Worm (Caenorhabditis elegans) whole organism, late embryonic: Measurements from ENCODE around the gene lim-8.

Experiments used
- C08G9.2 ChIP-seq: sonication (generic microtip); optimal IDR thresholded peaks from 2 replicates; lab custom pipeline; 2016; ENCODE audit warnings: mild to moderate bottlenecking, missing genetic modification characterization, moderate library complexity, missing compliant biosample characterization
- F13H6.1 ChIP-seq: sonication (generic microtip); optimal IDR thresholded peaks from 2 replicates; lab custom pipeline; 2016; ENCODE audit warnings: missing genetic modification characterization, missing compliant biosample characterization
- K02D7.2 ChIP-seq: sonication (generic microtip); optimal IDR thresholded peaks from 2 replicates; lab custom pipeline; 2017; ENCODE audit warnings: mild to moderate bottlenecking, missing genetic modification characterization, missing compliant biosample characterization
- T23F11.4 ChIP-seq: fragments of 200-800 bp; sonication (Bioruptor generic); optimal IDR thresholded peaks from 2 replicates; lab custom pipeline; 2018; ENCODE audit warnings: mild to moderate bottlenecking, missing genetic modification characterization, missing compliant biosample characterization
- Y22D7AL.16 ChIP-seq: sonication (generic microtip); optimal IDR thresholded peaks from 2 replicates; lab custom pipeline; 2016; ENCODE audit warnings: missing genetic modification characterization, missing compliant biosample characterization
- ama-1 ChIP-seq: fragments of 150-350 bp; optimal IDR thresholded peaks from 2 replicates; lab custom pipeline; 2014
- ceh-14 ChIP-seq: sonication (generic microtip); optimal IDR thresholded peaks from 2 replicates; lab custom pipeline; 2016; ENCODE audit warnings: missing genotype, missing genetic modification characterization, missing compliant biosample characterization
- ceh-18 ChIP-seq: sonication (generic microtip); optimal IDR thresholded peaks from 2 replicates; lab custom pipeline; 2016; ENCODE audit warnings: missing genetic modification characterization, missing compliant biosample characterization
- ceh-30 ChIP-seq: fragments of 150-350 bp; optimal IDR thresholded peaks from 2 replicates; lab custom pipeline; 2014; ENCODE audit warnings: missing biosample characterization, missing genetic modification characterization
- ceh-31 ChIP-seq: sonication (generic microtip); optimal IDR thresholded peaks from 2 replicates; lab custom pipeline; 2016; ENCODE audit warnings: missing genetic modification characterization, missing compliant biosample characterization
- ceh-34 ChIP-seq: sonication (generic microtip); optimal IDR thresholded peaks from 2 replicates; lab custom pipeline; 2016; ENCODE audit warnings: mild to moderate bottlenecking, missing genetic modification characterization, missing compliant biosample characterization
- ceh-48 ChIP-seq: sonication (generic microtip); optimal IDR thresholded peaks from 2 replicates; lab custom pipeline; 2016; ENCODE audit warnings: missing genetic modification characterization, inconsistent platforms, missing compliant biosample characterization
- ceh-6 ChIP-seq: fragments of 200-800 bp; sonication (Bioruptor generic); optimal IDR thresholded peaks from 2 replicates; lab custom pipeline; 2018; ENCODE audit warnings: mild to moderate bottlenecking, missing genetic modification characterization, missing compliant biosample characterization
- ceh-9 ChIP-seq: sonication (generic microtip); optimal IDR thresholded peaks from 2 replicates; lab custom pipeline; 2016; ENCODE audit warnings: mild to moderate bottlenecking, missing genetic modification characterization, inconsistent platforms, missing compliant biosample characterization
- che-1 ChIP-seq: sonication (generic microtip); optimal IDR thresholded peaks from 2 replicates; lab custom pipeline; 2016; ENCODE audit warnings: mild to moderate bottlenecking, missing genetic modification characterization, missing compliant biosample characterization
- elt-2 ChIP-seq: sonication (generic microtip); optimal IDR thresholded peaks from 2 replicates; lab custom pipeline; 2016; ENCODE audit warnings: missing genetic modification reagents, missing genetic modification characterization, missing compliant biosample characterization
- elt-4 ChIP-seq: sonication (generic microtip); optimal IDR thresholded peaks from 2 replicates; lab custom pipeline; 2016; ENCODE audit warnings: missing genetic modification characterization, missing compliant biosample characterization
- ets-4 ChIP-seq: sonication (generic microtip); optimal IDR thresholded peaks from 2 replicates; lab custom pipeline; 2016; ENCODE audit warnings: missing genetic modification characterization, missing compliant biosample characterization
- eyg-1 ChIP-seq: sonication (generic microtip); optimal IDR thresholded peaks from 2 replicates; lab custom pipeline; 2016; ENCODE audit warnings: missing genotype, missing genetic modification characterization, missing compliant biosample characterization
- fax-1 ChIP-seq: sonication (generic microtip); optimal IDR thresholded peaks from 2 replicates; lab custom pipeline; 2016; ENCODE audit warnings: missing genotype, missing genetic modification characterization, missing compliant biosample characterization
- fkh-6 ChIP-seq: sonication (generic microtip); optimal IDR thresholded peaks from 2 replicates; lab custom pipeline; 2016; ENCODE audit warnings: missing genetic modification characterization, missing compliant biosample characterization
- gmeb-2 ChIP-seq: sonication (generic microtip); optimal IDR thresholded peaks from 2 replicates; lab custom pipeline; 2016; ENCODE audit warnings: missing genetic modification characterization, inconsistent platforms, missing compliant biosample characterization
- hlh-30 ChIP-seq: sonication (generic microtip); optimal IDR thresholded peaks from 2 replicates; lab custom pipeline; 2017; ENCODE audit warnings: antibody characterized with exemption, missing genetic modification characterization, missing compliant biosample characterization; ENCODE audit not compliant: insufficient read depth
- lin-11 ChIP-seq: fragments of 200-800 bp; sonication (Bioruptor generic); optimal IDR thresholded peaks from 2 replicates; lab custom pipeline; 2018; ENCODE audit warnings: mild to moderate bottlenecking, missing genetic modification characterization, missing compliant biosample characterization
- madf-2 ChIP-seq: sonication (generic microtip); optimal IDR thresholded peaks from 2 replicates; lab custom pipeline; 2017; ENCODE audit warnings: missing genetic modification characterization, missing compliant biosample characterization
- mec-3 ChIP-seq: sonication (generic microtip); optimal IDR thresholded peaks from 2 replicates; lab custom pipeline; 2016; ENCODE audit warnings: borderline replicate concordance, missing genetic modification characterization, missing compliant biosample characterization
- nfya-1 ChIP-seq: sonication (generic microtip); optimal IDR thresholded peaks from 2 replicates; lab custom pipeline; 2017; ENCODE audit warnings: missing genetic modification characterization, mild to moderate bottlenecking, missing compliant biosample characterization, antibody characterized with exemption, moderate library complexity
- nhr-232 ChIP-seq: sonication (generic microtip); optimal IDR thresholded peaks from 2 replicates; lab custom pipeline; 2016; ENCODE audit warnings: missing genetic modification characterization, missing compliant biosample characterization
- npax-4 ChIP-seq: sonication (generic microtip); optimal IDR thresholded peaks from 2 replicates; lab custom pipeline; 2016; ENCODE audit warnings: missing genetic modification characterization, missing compliant biosample characterization
- pat-9 ChIP-seq: fragments of 200-800 bp; sonication (Bioruptor generic); optimal IDR thresholded peaks from 2 replicates; lab custom pipeline; 2018; ENCODE audit warnings: mild to moderate bottlenecking, missing genetic modification characterization, moderate library complexity, missing compliant biosample characterization
- pax-1 ChIP-seq: fragments of 150-350 bp; optimal IDR thresholded peaks from 2 replicates; lab custom pipeline; 2014; ENCODE audit warnings: missing biosample characterization, missing genetic modification characterization
- pha-2 ChIP-seq: sonication (generic microtip); optimal IDR thresholded peaks from 2 replicates; lab custom pipeline; 2017; ENCODE audit warnings: mild to moderate bottlenecking, missing genetic modification characterization, missing compliant biosample characterization
- pqm-1 ChIP-seq: sonication (generic microtip); optimal IDR thresholded peaks from 2 replicates; lab custom pipeline; 2016; ENCODE audit warnings: missing genetic modification characterization, missing compliant biosample characterization
- pros-1 ChIP-seq: fragments of 150-350 bp; optimal IDR thresholded peaks from 2 replicates; lab custom pipeline; 2014; ENCODE audit warnings: missing biosample characterization, missing genetic modification reagents, missing genetic modification characterization
- rnt-1 ChIP-seq: sonication (generic microtip); optimal IDR thresholded peaks from 2 replicates; lab custom pipeline; 2016; ENCODE audit warnings: missing genetic modification characterization, missing compliant biosample characterization
- sdc-2 ChIP-seq: sonication (generic microtip); optimal IDR thresholded peaks from 2 replicates; lab custom pipeline; 2016; ENCODE audit warnings: missing genotype, missing genetic modification characterization, missing compliant biosample characterization
- sox-4 ChIP-seq: sonication (generic microtip); optimal IDR thresholded peaks from 2 replicates; lab custom pipeline; 2017; ENCODE audit warnings: mild to moderate bottlenecking, missing genetic modification characterization, inconsistent platforms, missing compliant biosample characterization
- tbx-2 ChIP-seq: sonication (generic microtip); optimal IDR thresholded peaks from 2 replicates; lab custom pipeline; 2016; ENCODE audit warnings: missing genetic modification characterization, missing compliant biosample characterization
- ttx-3 ChIP-seq: sonication (generic microtip); optimal IDR thresholded peaks from 2 replicates; lab custom pipeline; 2016; ENCODE audit warnings: missing genetic modification reagents, missing genetic modification characterization, missing compliant biosample characterization
- unc-86 ChIP-seq: sonication (generic microtip); optimal IDR thresholded peaks from 2 replicates; lab custom pipeline; 2016; ENCODE audit warnings: missing genetic modification characterization, missing compliant biosample characterization
- zip-5 ChIP-seq: sonication (generic microtip); optimal IDR thresholded peaks from 2 replicates; lab custom pipeline; 2016; ENCODE audit warnings: missing genetic modification characterization, missing compliant biosample characterization

Gene lim-8

ce11 chrIII:6802488-6802887, at the start of gene lim-8:
lim-8 (plus strand) TSS chrIII:6802788.
- no peak for TF ChIP-seq ceh-14 (tag; lab: Kevin White, UChicago)
- TF ChIP-seq pax-1 (tag; lab: Kevin White, UChicago): no peak
- no peak for TF ChIP-seq ceh-34 (tag; lab: Kevin White, UChicago)
- TF ChIP-seq eyg-1 (tag; lab: Kevin White, UChicago): no peak
- TF ChIP-seq unc-86 (tag; lab: Kevin White, UChicago): no peak
- no peak for TF ChIP-seq rnt-1 (tag; lab: Kevin White, UChicago)
- no peak for TF ChIP-seq tbx-2
- no peak for TF ChIP-seq fax-1 (tag; lab: Kevin White, UChicago)
- no peak for TF ChIP-seq fkh-6 (tag; lab: Kevin White, UChicago)
- no peak for TF ChIP-seq T23F11.4 (GFP tag; lab: Kevin White, UChicago)
- no peak for TF ChIP-seq sox-4 (tag; lab: Kevin White, UChicago)
- TF ChIP-seq ttx-3 (tag; lab: Kevin White, UChicago): no peak
- TF ChIP-seq nhr-232 (tag; lab: Kevin White, UChicago): no peak
- no peak for TF ChIP-seq pha-2 (tag; lab: Kevin White, UChicago)
- TF ChIP-seq ceh-18 (tag; lab: Kevin White, UChicago): no peak

DNA sequence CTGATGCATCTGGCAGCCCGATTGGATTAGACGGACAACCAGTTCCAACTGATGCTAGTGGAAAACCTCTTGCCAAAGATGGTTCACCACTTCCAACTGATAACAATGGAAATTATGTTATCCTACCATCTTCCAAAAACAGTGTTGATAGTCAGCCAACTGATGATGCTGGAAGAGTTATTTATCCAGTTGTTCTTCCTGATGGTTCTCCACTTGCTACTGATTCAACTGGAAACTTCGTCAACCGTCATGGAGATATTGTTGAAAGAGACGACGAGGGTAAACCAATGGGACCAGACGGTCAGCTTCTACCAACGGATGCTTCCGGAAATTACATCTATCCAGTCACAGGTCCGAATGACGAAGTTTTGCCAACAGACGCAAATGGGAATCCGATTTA, 45.8 kb upstream of the lim-8 start:
- TF ChIP-seq Y22D7AL.16 (no peak), elt-2 (tag; lab: Kevin White, UChicago) (no peak), ceh-6 (GFP tag; lab: Kevin White, UChicago) (no peak), ceh-18 (tag; lab: Kevin White, UChicago) (no peak), lin-11 (tag; lab: Kevin White, UChicago) (no peak), ceh-31 (tag; lab: Kevin White, UChicago) (no peak), pqm-1 (tag; lab: Kevin White, UChicago) (no peak), madf-2 (tag; lab: Kevin White, UChicago) (no peak), elt-4 (tag; lab: Kevin White, UChicago) (no peak), ets-4 (tag; lab: Kevin White, UChicago) (no peak), zip-5 (no peak), ceh-14 (tag; lab: Kevin White, UChicago) (no peak), sdc-2 (tag; lab: Kevin White, UChicago) (no peak)

DNA sequence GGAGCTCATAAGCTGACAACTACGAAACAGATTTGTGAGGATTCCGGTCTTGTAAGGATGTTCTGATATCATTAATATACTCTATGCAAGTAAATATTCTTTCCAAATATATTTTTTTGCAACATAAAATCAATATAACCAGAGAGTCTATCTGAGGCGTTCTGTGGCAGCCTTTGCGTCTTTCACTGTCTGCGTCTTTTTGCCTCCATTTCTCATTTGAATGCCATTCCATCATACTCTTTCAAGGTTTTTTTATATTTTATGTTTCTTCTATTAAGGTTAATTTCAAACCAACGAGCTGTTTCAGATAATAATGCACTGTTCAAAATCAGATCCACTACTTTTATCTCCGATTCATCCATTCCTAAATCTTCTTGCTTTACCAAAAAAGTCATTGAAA, 7.3 kb upstream of the lim-8 start, which contains the start of gene R05H11.1:
Gene R05H11.1, plus strand, starts transcription at position 301 of the 400 bp plus-strand sequence.
- TF ChIP-seq pros-1 (no peak), sdc-2 (tag; lab: Kevin White, UChicago) (no peak), fax-1 (tag; lab: Kevin White, UChicago) (no peak), ama-1 (lab: Kevin White, UChicago) (no peak), ets-4 (tag; lab: Kevin White, UChicago) (no peak), gmeb-2 (tag; lab: Kevin White, UChicago) (no peak), pax-1 (tag; lab: Kevin White, UChicago) (no peak)

- TF ChIP-seq ceh-30 (tag; lab: Kevin White, UChicago) (no peak), mec-3 (tag; lab: Kevin White, UChicago) (no peak), C08G9.2 (no peak), ttx-3 (tag; lab: Kevin White, UChicago) (no peak), F13H6.1 (tag; lab: Kevin White, UChicago) (no peak), che-1 (tag; lab: Kevin White, UChicago) (no peak), fax-1 (tag; lab: Kevin White, UChicago) (no peak), pat-9 (tag; lab: Kevin White, UChicago) (no peak), ceh-6 (GFP tag; lab: Kevin White, UChicago) (no peak), npax-4 (no peak), K02D7.2 (no peak), nfya-1 (no peak), ceh-48 (no peak), ceh-9 (tag; lab: Kevin White, UChicago) (no peak), ama-1 (lab: Kevin White, UChicago) (no peak), pros-1 (no peak), hlh-30 (tag; lab: Kevin White, UChicago) (no peak)
These were observed 4.6 kb upstream of the lim-8 start, which contains the start of gene R05H11.2 for ce11 chrIII:6797965-6798364. R05H11.2 (plus strand) TSS chrIII:6798297.
